Fruit fly (Drosophila melanogaster) whole organism, embryonic: ENCODE data around the gene CG34265.

Experiments
- ATbp ChIP-seq: fragments of 200-800 bp; sonication (Bioruptor generic); optimal IDR thresholded peaks from 2 replicates; lab custom pipeline; 2017; ENCODE audit warnings: missing biosample characterization, mild to moderate bottlenecking, missing genetic modification characterization, missing genetic modification reagents
- B-H2 ChIP-seq: fragments of 200-800 bp; sonication (Bioruptor generic); optimal IDR thresholded peaks from 2 replicates; lab custom pipeline; 2018; ENCODE audit warnings: missing biosample characterization, mild to moderate bottlenecking, missing genetic modification characterization
- BEAF-32 ChIP-seq: fragments of 200-800 bp; sonication (Bioruptor generic); optimal IDR thresholded peaks from 3 replicates; lab custom pipeline; 2017; ENCODE audit warnings: missing biosample characterization, missing genetic modification characterization, mild to moderate bottlenecking, moderate library complexity, missing genetic modification reagents
- CG10209 ChIP-seq: fragments of 200-800 bp; sonication (Bioruptor generic); optimal IDR thresholded peaks from 3 replicates; lab custom pipeline; 2017; ENCODE audit warnings: missing biosample characterization, mild to moderate bottlenecking, missing genetic modification characterization, missing genetic modification reagents
- CG10274 ChIP-seq: fragments of 200-800 bp; sonication (Bioruptor generic); optimal IDR thresholded peaks from 3 replicates; lab custom pipeline; 2017; ENCODE audit warnings: missing biosample characterization, mild to moderate bottlenecking, missing genetic modification characterization
- CG10565 ChIP-seq: fragments of 200-800 bp; sonication (Bioruptor generic); optimal IDR thresholded peaks from 3 replicates; lab custom pipeline; 2016; ENCODE audit warnings: missing biosample characterization, mild to moderate bottlenecking, missing genetic modification characterization
- CG10959 ChIP-seq: fragments of 200-800 bp; sonication (Bioruptor generic); IDR thresholded peaks from 2 replicates; pipeline ENCODE4 v1.3.6; 2022; ENCODE audit warnings: missing biosample characterization, missing genetic modification characterization
- CG11085 ChIP-seq: fragments of 200-800 bp; sonication (Bioruptor generic); IDR thresholded peaks from 2 replicates; pipeline ENCODE4 v1.3.6; 2022; ENCODE audit warnings: missing biosample characterization, missing genetic modification characterization
- CG12942 ChIP-seq: fragments of 200-800 bp; sonication (Bioruptor generic); optimal IDR thresholded peaks from 3 replicates; lab custom pipeline; 2016; ENCODE audit warnings: missing biosample characterization, missing genetic modification characterization
- CG13624 ChIP-seq: fragments of 200-800 bp; sonication (Bioruptor generic); optimal IDR thresholded peaks from 2 replicates; lab custom pipeline; 2016; ENCODE audit warnings: missing biosample characterization, missing genetic modification characterization
- CG14667 ChIP-seq: fragments of 200-800 bp; sonication (Bioruptor generic); IDR thresholded peaks from 2 replicates; pipeline ENCODE4 v1.3.6; 2022; ENCODE audit warnings: missing biosample characterization, missing genetic modification characterization
- CG1647 ChIP-seq: fragments of 200-800 bp; sonication (Bioruptor generic); optimal IDR thresholded peaks from 3 replicates; lab custom pipeline; 2016; ENCODE audit warnings: missing biosample characterization, missing genetic modification characterization
- CG16863 ChIP-seq: fragments of 200-800 bp; sonication (Bioruptor generic); optimal IDR thresholded peaks from 3 replicates; lab custom pipeline; 2016; ENCODE audit warnings: missing biosample characterization, missing genetic modification characterization
- CG17612 ChIP-seq: fragments of 200-800 bp; sonication (Bioruptor generic); IDR thresholded peaks from 2 replicates; pipeline ENCODE4 v1.3.6; 2022; ENCODE audit warnings: missing biosample characterization, missing genetic modification characterization
- CG18764 ChIP-seq: fragments of 200-800 bp; sonication (Bioruptor generic); optimal IDR thresholded peaks from 3 replicates; lab custom pipeline; 2016; ENCODE audit warnings: missing biosample characterization, missing genetic modification characterization
- CG34422 ChIP-seq: fragments of 200-800 bp; sonication (Bioruptor generic); IDR thresholded peaks from 3 replicates; pipeline ENCODE4 v1.3.6; 2022; ENCODE audit warnings: missing biosample characterization, missing genetic modification characterization
- CG6175 ChIP-seq: fragments of 200-800 bp; sonication (Bioruptor generic); IDR thresholded peaks from 3 replicates; pipeline ENCODE4 v1.3.6; 2022; ENCODE audit warnings: missing biosample characterization, missing genetic modification characterization
- CG7839 ChIP-seq: fragments of 200-800 bp; sonication (Bioruptor generic); optimal IDR thresholded peaks from 3 replicates; lab custom pipeline; 2018; ENCODE audit warnings: missing biosample characterization, mild to moderate bottlenecking, missing genetic modification characterization, moderate library complexity
- CG7963 ChIP-seq: fragments of 200-800 bp; sonication (Bioruptor generic); IDR thresholded peaks from 3 replicates; pipeline ENCODE4 v1.3.6; 2022; ENCODE audit warnings: missing biosample characterization, missing genetic modification characterization; ENCODE audit not compliant: partially characterized antibody
- D ChIP-seq, 2 experiments: fragments of 200-800 bp in 1 of 2; fragments of >200 bp in 1 of 2; sonication (Bioruptor generic) in 1 of 2; optimal IDR thresholded peaks; 2 replicates in 1 of 2; 3 replicates in 1 of 2; lab custom pipeline; 2017; ENCODE audit warnings: mild to moderate bottlenecking in 1 of 2, missing biosample characterization in 1 of 2, missing genetic modification characterization in 1 of 2, missing genetic modification reagents in 1 of 2
- Dbx ChIP-seq: fragments of 200-800 bp; sonication (Bioruptor generic); IDR thresholded peaks from 3 replicates; pipeline ENCODE4 v1.3.6; 2022; ENCODE audit warnings: missing biosample characterization, missing genetic modification characterization
- Hr78 ChIP-seq, 2 experiments: fragments of 200-800 bp in 1 of 2; fragments of >200 bp in 1 of 2; sonication (Bioruptor generic) in 1 of 2; optimal IDR thresholded peaks; 2 replicates each; lab custom pipeline; 2017 to 2019; ENCODE audit warnings: missing biosample characterization in 2 of 2, missing genetic modification characterization in 2 of 2, mild to moderate bottlenecking in 1 of 2, moderate library complexity in 1 of 2
- Ravus ChIP-seq: fragments of 200-800 bp; sonication (Bioruptor generic); IDR thresholded peaks from 2 replicates; pipeline ENCODE4 v1.3.6; 2022; ENCODE audit warnings: missing biosample characterization, missing genetic modification characterization
- Side ChIP-seq: fragments of 200-800 bp; sonication (Bioruptor generic); optimal IDR thresholded peaks from 2 replicates; lab custom pipeline; 2016; ENCODE audit warnings: missing biosample characterization, missing genetic modification characterization
- Spps ChIP-seq: fragments of 200-800 bp; sonication (Bioruptor generic); optimal IDR thresholded peaks from 2 replicates; lab custom pipeline; 2018; ENCODE audit warnings: missing biosample characterization, mild to moderate bottlenecking, missing genetic modification characterization
- Sry-β ChIP-seq: fragments of 200-800 bp; sonication (Bioruptor generic); optimal IDR thresholded peaks from 2 replicates; lab custom pipeline; 2018; ENCODE audit warnings: missing biosample characterization, mild to moderate bottlenecking, missing genetic modification characterization, moderate library complexity
- Sry-δ ChIP-seq: fragments of 200-800 bp; sonication (Bioruptor generic); optimal IDR thresholded peaks from 2 replicates; lab custom pipeline; 2016; ENCODE audit warnings: missing biosample characterization, missing genetic modification characterization
- Tbp ChIP-seq: fragments of >200 bp; optimal IDR thresholded peaks from 2 replicates; lab custom pipeline; 2018; ENCODE audit warnings: missing biosample characterization, missing genetic modification characterization
- Trl ChIP-seq, 3 experiments: fragments of >200 bp in 2 of 3; fragments of 200-800 bp in 1 of 3; sonication (Bioruptor generic) in 1 of 3; optimal IDR thresholded peaks; 2 replicates in 1 of 3; 3 replicates in 2 of 3; lab custom pipeline; 2016 to 2017; ENCODE audit warnings: missing biosample characterization in 1 of 3, missing genetic modification characterization in 1 of 3
- bab2 ChIP-seq: fragments of 200-800 bp; sonication (Bioruptor generic); optimal IDR thresholded peaks from 2 replicates; lab custom pipeline; 2016; ENCODE audit warnings: missing biosample characterization, missing genetic modification characterization
- br ChIP-seq: fragments of >200 bp; optimal IDR thresholded peaks from 2 replicates; lab custom pipeline; 2017
- da ChIP-seq: fragments of 200-800 bp; sonication (Bioruptor generic); optimal IDR thresholded peaks from 2 replicates; lab custom pipeline; 2016; ENCODE audit warnings: missing biosample characterization, missing genetic modification characterization
- dan ChIP-seq: fragments of 200-800 bp; sonication (Bioruptor generic); IDR thresholded peaks from 2 replicates; pipeline ENCODE4 v1.3.6; 2022; ENCODE audit warnings: missing biosample characterization, missing genetic modification characterization
- dmrt11E ChIP-seq: fragments of 200-800 bp; sonication (Bioruptor generic); optimal IDR thresholded peaks from 3 replicates; lab custom pipeline; 2018; ENCODE audit warnings: missing biosample characterization, mild to moderate bottlenecking, missing genetic modification characterization, moderate library complexity
- dmrt99B ChIP-seq: fragments of 200-800 bp; sonication (Bioruptor generic); optimal IDR thresholded peaks from 2 replicates; lab custom pipeline; 2018; ENCODE audit warnings: missing biosample characterization, mild to moderate bottlenecking, missing genetic modification characterization, moderate library complexity
- grn ChIP-seq: fragments of 200-800 bp; sonication (Bioruptor generic); optimal IDR thresholded peaks from 3 replicates; lab custom pipeline; 2017; ENCODE audit warnings: missing biosample characterization, missing genetic modification characterization
- ind ChIP-seq: fragments of 200-800 bp; sonication (Bioruptor generic); optimal IDR thresholded peaks from 3 replicates; lab custom pipeline; 2016; ENCODE audit warnings: missing biosample characterization, missing genetic modification characterization
- insv ChIP-seq, 2 experiments: fragments of 200-800 bp; sonication (Bioruptor generic); optimal IDR thresholded peaks; 3 replicates each; lab custom pipeline; 2016 to 2018; ENCODE audit warnings: missing biosample characterization in 2 of 2, missing genetic modification characterization in 2 of 2
- jing ChIP-seq: fragments of 200-800 bp; sonication (Bioruptor generic); optimal IDR thresholded peaks from 2 replicates; lab custom pipeline; 2018; ENCODE audit warnings: missing biosample characterization, mild to moderate bottlenecking, missing genetic modification characterization
- ken ChIP-seq: fragments of 200-800 bp; sonication (Bioruptor generic); IDR thresholded peaks from 3 replicates; pipeline ENCODE4 v1.3.6; 2022; ENCODE audit warnings: missing biosample characterization, missing genetic modification characterization
- lilli ChIP-seq: fragments of 200-800 bp; sonication (Bioruptor generic); optimal IDR thresholded peaks from 3 replicates; lab custom pipeline; 2016; ENCODE audit warnings: missing biosample characterization, missing genetic modification characterization
- maf-S ChIP-seq: fragments of 200-800 bp; sonication (Bioruptor generic); optimal IDR thresholded peaks from 2 replicates; lab custom pipeline; 2016; ENCODE audit warnings: missing biosample characterization, missing genetic modification characterization
- nmo ChIP-seq: fragments of 200-800 bp; sonication (Bioruptor generic); optimal IDR thresholded peaks from 2 replicates; lab custom pipeline; 2018; ENCODE audit warnings: missing biosample characterization, mild to moderate bottlenecking, missing genetic modification characterization, moderate library complexity
- nom ChIP-seq: fragments of 200-800 bp; sonication (Bioruptor generic); optimal IDR thresholded peaks from 2 replicates; lab custom pipeline; 2017; ENCODE audit warnings: missing biosample characterization, missing genetic modification characterization, mild to moderate bottlenecking, moderate library complexity, missing genetic modification reagents
- odd ChIP-seq: fragments of 200-800 bp; sonication (Bioruptor generic); optimal IDR thresholded peaks from 2 replicates; lab custom pipeline; 2017; ENCODE audit warnings: missing biosample characterization, mild to moderate bottlenecking, missing genetic modification characterization
- row ChIP-seq: fragments of 200-800 bp; sonication (Bioruptor generic); IDR thresholded peaks from 3 replicates; pipeline ENCODE4 v1.3.6; 2022; ENCODE audit warnings: missing biosample characterization, missing genetic modification characterization
- schlank ChIP-seq: fragments of 200-800 bp; sonication (Bioruptor generic); optimal IDR thresholded peaks from 2 replicates; lab custom pipeline; 2018; ENCODE audit warnings: missing biosample characterization, mild to moderate bottlenecking, missing genetic modification characterization
- sd ChIP-seq: fragments of 200-800 bp; sonication (Bioruptor generic); optimal IDR thresholded peaks from 3 replicates; lab custom pipeline; 2018; ENCODE audit warnings: missing biosample characterization, mild to moderate bottlenecking, missing genetic modification characterization, moderate library complexity
- sens ChIP-seq: fragments of 200-800 bp; sonication (Bioruptor generic); peaks from one replicate; lab custom pipeline; 2016; ENCODE audit warnings: missing biosample characterization, missing genetic modification characterization
- sens-2 ChIP-seq: fragments of 200-800 bp; sonication (Bioruptor generic); IDR thresholded peaks from 2 replicates; pipeline ENCODE4 v1.3.6; 2022; ENCODE audit warnings: missing biosample characterization, missing genetic modification characterization
- usp ChIP-seq: fragments of >200 bp; optimal IDR thresholded peaks from 2 replicates; lab custom pipeline; 2017; ENCODE audit warnings: missing biosample characterization, missing genetic modification characterization
- yki ChIP-seq: fragments of >200 bp; optimal IDR thresholded peaks from 3 replicates; lab custom pipeline; 2018

Gene CG34265

DNA sequence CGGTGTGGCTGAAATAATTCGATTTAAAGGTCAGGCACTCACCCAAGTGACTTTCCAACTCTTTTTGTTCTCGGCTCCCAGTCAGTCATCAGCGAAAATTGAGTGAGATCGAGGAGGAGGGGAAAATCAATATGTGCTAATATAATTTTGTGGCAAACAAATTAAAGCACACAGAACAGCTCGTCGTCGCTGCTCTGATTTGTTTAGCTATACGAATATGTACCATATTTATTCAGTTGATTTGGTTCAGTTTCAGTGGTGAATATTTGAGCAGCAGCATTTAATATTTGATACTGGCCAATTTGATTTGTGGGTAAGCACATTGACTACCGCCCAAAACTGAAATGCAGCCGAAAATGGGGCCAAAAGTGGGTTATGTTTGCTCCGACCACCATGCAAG lies 37.2 kb downstream of the CG34265 start (continued):
- TF ChIP-seq CG1647 (GFP tag; lab: Kevin White, UChicago): no peak
- no peak for TF ChIP-seq sens-2
- no peak for TF ChIP-seq CG7963 (GFP tag; lab: Robert Waterston, UW)
- TF ChIP-seq CG11085 (GFP tag; lab: Robert Waterston, UW): no peak
- no peak for TF ChIP-seq ind (GFP tag; lab: Kevin White, UChicago)
- TF ChIP-seq nmo (GFP tag; lab: Kevin White, UChicago): peak; percentile 8
- no peak for TF ChIP-seq usp (GFP tag; lab: Kevin White, UChicago)
- no peak for TF ChIP-seq Ravus (GFP tag; lab: Robert Waterston, UW)
- TF ChIP-seq CG7839: peak; percentile 14
- no peak for TF ChIP-seq maf-S (GFP tag; lab: Kevin White, UChicago)
- TF ChIP-seq lilli (GFP tag; lab: Kevin White, UChicago): peak; percentile 7
- no peak for TF ChIP-seq D (optimal IDR thresholded peaks at IDR 0.05; lab: Kevin White, UChicago)
- peak; percentile 15 for TF ChIP-seq D (GFP tag; optimal IDR thresholded peaks at IDR 0.05; lab: Kevin White, UChicago)
- no peak for TF ChIP-seq CG10274 (GFP tag; lab: Kevin White, UChicago)
- no peak for TF ChIP-seq Tbp (GFP tag; lab: Kevin White, UChicago)
- peak; percentile 58 for TF ChIP-seq dmrt11E (tag; lab: Kevin White, UChicago)
- TF ChIP-seq Sry-δ: no peak
- peak; percentile 76 for TF ChIP-seq ATbp (GFP tag; lab: Kevin White, UChicago)
- no peak for TF ChIP-seq dmrt99B (tag; lab: Kevin White, UChicago)
- no peak for TF ChIP-seq jing (GFP tag; lab: Kevin White, UChicago)
- no peak for TF ChIP-seq nom
- no peak for TF ChIP-seq Spps (tag; lab: Kevin White, UChicago)
- TF ChIP-seq BEAF-32: no peak
- no peak; the same call in 1 of the 2 replicates for TF ChIP-seq CG10959
- TF ChIP-seq schlank (tag; lab: Kevin White, UChicago): no peak
- no peak for TF ChIP-seq CG34422
- TF ChIP-seq br (lab: Kevin White, UChicago): no peak
- peak; percentile 29 for TF ChIP-seq Side (GFP tag; lab: Kevin White, UChicago)
- TF ChIP-seq B-H2 (GFP tag; lab: Kevin White, UChicago): no peak
- peak; percentile 13 for TF ChIP-seq grn (GFP tag; lab: Kevin White, UChicago)
- TF ChIP-seq sens: peak; percentile 92
- peak; percentile 4 for TF ChIP-seq CG12942
- TF ChIP-seq odd (GFP tag; lab: Kevin White, UChicago): peak; percentile 30
- no peak for TF ChIP-seq CG13624 (GFP tag; lab: Kevin White, UChicago)
- no peak for TF ChIP-seq CG6175
- no peak for TF ChIP-seq dan (GFP tag; lab: Robert Waterston, UW)
- TF ChIP-seq CG10209 (GFP tag; lab: Kevin White, UChicago): peak; percentile 74
- peak; percentile 1 for TF ChIP-seq Sry-β (GFP tag; lab: Kevin White, UChicago)
- TF ChIP-seq Hr78 (GFP tag; optimal IDR thresholded peaks at IDR 0.05; lab: Kevin White, UChicago): no peak
- no peak for TF ChIP-seq sd (tag; lab: Kevin White, UChicago)
- TF ChIP-seq ken (GFP tag; lab: Robert Waterston, UW): no peak
- TF ChIP-seq da (GFP tag; lab: Kevin White, UChicago): no peak
- TF ChIP-seq CG17612 (GFP tag; lab: Robert Waterston, UW): no peak
- peak; percentile 55 for TF ChIP-seq CG18764
- TF ChIP-seq yki (lab: Kevin White, UChicago): no peak
- no peak for TF ChIP-seq Dbx (GFP tag; lab: Robert Waterston, UW)
- TF ChIP-seq CG16863 (GFP tag; lab: Kevin White, UChicago): peak; percentile 47
- TF ChIP-seq bab2: peak; percentile 50
- no peak for TF ChIP-seq row (GFP tag; lab: Robert Waterston, UW)
- TF ChIP-seq CG10565 (GFP tag; lab: Kevin White, UChicago): no peak
- no peak for TF ChIP-seq Trl (optimal IDR thresholded peaks at IDR 0.05; lab: Kevin White, UChicago)
- peak; percentile 25 for TF ChIP-seq Trl (GFP tag; optimal IDR thresholded peaks at IDR 0.05; lab: Kevin White, UChicago)
- TF ChIP-seq CG14667 (GFP tag; lab: Robert Waterston, UW): no peak
- no peak for TF ChIP-seq insv (GFP tag; optimal IDR thresholded peaks at IDR 0.05; lab: Kevin White, UChicago)
